Worm (Caenorhabditis elegans) whole organism, L4 larva: Measurements from ENCODE around the gene abu-7.

Experiments
- ZK337.2 ChIP-seq: fragments of 200-800 bp; sonication (Bioruptor generic); IDR thresholded peaks from 2 replicates; pipeline ENCODE4 v1.3.6; 2022; ENCODE audit warnings: missing genetic modification reagents, missing genetic modification characterization, missing compliant biosample characterization
- ama-1 ChIP-seq: fragments of 150-350 bp; optimal IDR thresholded peaks from 2 replicates; lab custom pipeline; 2014; ENCODE audit warnings: inconsistent platforms, mixed read lengths
- ces-1 ChIP-seq: fragments of 150-350 bp; sonication (generic microtip); optimal IDR thresholded peaks from 4 replicates; lab custom pipeline; 2014; ENCODE audit warnings: missing biosample characterization, missing genetic modification reagents, missing genetic modification characterization
- egl-27 ChIP-seq: sonication (generic microtip); optimal IDR thresholded peaks from 3 replicates; lab custom pipeline; 2017; ENCODE audit warnings: missing biosample characterization, missing genetic modification reagents, missing genetic modification characterization
- lin-13 ChIP-seq: fragments of 150-350 bp; optimal IDR thresholded peaks from 2 replicates; lab custom pipeline; 2014; ENCODE audit warnings: missing biosample characterization, missing genetic modification reagents, missing genetic modification characterization
- lin-15B ChIP-seq: fragments of 150-350 bp; sonication (generic microtip); optimal IDR thresholded peaks from 3 replicates; lab custom pipeline; 2014; ENCODE audit warnings: missing biosample characterization, missing genetic modification characterization
- mdl-1 ChIP-seq, 2 experiments: fragments of 150-350 bp in 1 of 2; sonication (generic microtip) in 1 of 2; optimal IDR thresholded peaks; 2 replicates each; lab custom pipeline; 2014 to 2017; ENCODE audit warnings: missing biosample characterization in 2 of 2, missing genetic modification characterization in 2 of 2
- nhr-42 ChIP-seq: fragments of 200-800 bp; sonication (Bioruptor generic); IDR thresholded peaks from 2 replicates; pipeline ENCODE4 v1.3.6; 2022; ENCODE audit warnings: missing genetic modification characterization, missing compliant biosample characterization
- vab-7 ChIP-seq: fragments of 200-800 bp; sonication (Bioruptor generic); IDR thresholded peaks from 2 replicates; pipeline ENCODE4 v1.3.6; 2022; ENCODE audit warnings: missing genetic modification reagents, missing genetic modification characterization, missing compliant biosample characterization
- zag-1 ChIP-seq: fragments of 150-350 bp; optimal IDR thresholded peaks from 2 replicates; lab custom pipeline; 2014; ENCODE audit warnings: missing biosample characterization, missing genetic modification characterization

DNA sequence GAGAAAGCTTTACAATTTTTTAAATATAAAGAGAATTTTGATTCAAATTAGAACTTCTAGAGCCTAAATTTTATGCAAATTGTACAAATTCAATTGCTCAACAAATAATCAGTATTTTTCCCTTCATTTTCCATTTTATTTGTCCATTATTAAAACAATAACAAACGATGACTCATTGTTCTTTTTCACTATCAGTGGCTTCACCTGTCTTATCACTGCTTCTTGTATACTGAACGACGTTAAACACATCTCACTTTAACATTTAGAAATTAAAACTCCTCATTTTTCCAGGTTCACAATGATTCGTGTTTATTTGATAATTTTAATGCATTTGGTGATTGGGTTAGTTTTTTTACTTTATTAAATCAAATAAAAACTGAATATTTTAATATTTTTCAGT lies 44.9 kb downstream of the abu-7 start, which contains the start of gene sid-1:
- no peak for TF ChIP-seq ZK337.2 (GFP tag; lab: Robert Waterston, UW)
- TF ChIP-seq mdl-1 (tag; optimal IDR thresholded peaks at IDR 0.05; lab: Kevin White, UChicago) = no peak
- no peak for TF ChIP-seq vab-7 (GFP tag; lab: Robert Waterston, UW)
- no peak for TF ChIP-seq lin-15B (tag; lab: Kevin White, UChicago)
- no peak for TF ChIP-seq nhr-42 (GFP tag; lab: Robert Waterston, UW)
- TF ChIP-seq egl-27 (tag; lab: Kevin White, UChicago) = no peak
- TF ChIP-seq ama-1 (lab: Kevin White, UChicago) = no peak
- TF ChIP-seq ces-1 = no peak
- no peak for TF ChIP-seq lin-13 (GFP tag; lab: Kevin White, UChicago)
- TF ChIP-seq zag-1 (tag; lab: Kevin White, UChicago) = no peak
